Fruit fly (Drosophila melanogaster) whole organism, prepupa: ENCODE results near the gene CG4553.

Experiments used
- Blimp-1 ChIP-seq: fragments of 200-800 bp; sonication (Bioruptor generic); optimal IDR thresholded peaks from 3 replicates; lab custom pipeline; 2017; ENCODE audit warnings: missing biosample characterization, missing genetic modification characterization, mild to moderate bottlenecking, moderate library complexity, missing genetic modification reagents
- CG3919 ChIP-seq: fragments of 200-800 bp; sonication (Bioruptor generic); optimal IDR thresholded peaks from 3 replicates; lab custom pipeline; 2016; ENCODE audit warnings: missing biosample characterization, missing genetic modification characterization
- CG6163 ChIP-seq: fragments of 200-800 bp; sonication (Bioruptor generic); IDR thresholded peaks from 3 replicates; pipeline ENCODE4 v1.3.6; 2022; ENCODE audit warnings: missing biosample characterization, missing genetic modification characterization
- CG6276 ChIP-seq: fragments of 200-800 bp; sonication (Bioruptor generic); optimal IDR thresholded peaks from 2 replicates; lab custom pipeline; 2017; ENCODE audit warnings: missing biosample characterization, mild to moderate bottlenecking, missing genetic modification characterization
- CG6792 ChIP-seq: fragments of 200-800 bp; sonication (Bioruptor generic); optimal IDR thresholded peaks from 3 replicates; lab custom pipeline; 2016; ENCODE audit warnings: missing biosample characterization, missing genetic modification characterization
- CG6854 ChIP-seq: fragments of 200-800 bp; sonication (Bioruptor generic); optimal IDR thresholded peaks from 2 replicates; lab custom pipeline; 2017; ENCODE audit warnings: missing biosample characterization, mild to moderate bottlenecking, missing genetic modification characterization
- CG8319 ChIP-seq: fragments of 200-800 bp; sonication (Bioruptor generic); optimal IDR thresholded peaks from 3 replicates; lab custom pipeline; 2016; ENCODE audit warnings: missing biosample characterization, missing genetic modification characterization
- Sox102F ChIP-seq: fragments of 200-800 bp; sonication (Bioruptor generic); optimal IDR thresholded peaks from 2 replicates; lab custom pipeline; 2016; ENCODE audit warnings: missing biosample characterization, mild to moderate bottlenecking, missing genetic modification characterization
- dsx ChIP-seq: fragments of 200-800 bp; optimal IDR thresholded peaks from 3 replicates; lab custom pipeline; 2019; ENCODE audit warnings: missing biosample characterization, mild to moderate bottlenecking, missing genetic modification characterization, moderate library complexity; ENCODE audit not compliant: poor library complexity, severe bottlenecking

DNA sequence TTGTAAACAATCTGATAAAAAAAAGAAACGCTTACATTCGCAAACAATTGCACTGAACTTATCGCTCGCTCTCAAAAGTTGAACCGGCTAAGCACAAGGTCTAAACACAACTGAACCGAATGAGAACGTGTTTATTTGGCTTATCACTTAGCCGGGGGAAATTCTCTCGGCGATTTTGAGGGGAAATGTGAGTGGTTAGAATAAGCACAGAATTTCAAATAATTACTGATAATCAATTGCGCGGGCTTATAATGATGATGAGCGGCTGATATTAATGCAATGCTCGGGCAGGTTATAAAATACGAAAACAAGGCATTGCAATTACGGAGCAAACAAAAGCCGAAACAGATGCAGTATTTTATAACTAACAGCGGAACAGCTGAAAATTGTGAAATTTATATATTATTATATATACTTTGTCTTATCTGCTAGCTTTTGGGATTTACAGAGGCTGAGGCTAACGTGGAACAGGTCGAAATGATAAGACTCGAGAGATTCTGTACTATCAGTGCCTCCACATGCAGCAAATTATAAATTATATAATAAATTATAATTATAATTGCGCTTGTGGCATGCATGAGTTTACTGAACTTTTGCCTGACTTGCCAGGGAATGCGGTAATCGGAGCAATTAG lies 38.2 kb downstream of the CG4553 start:
- TF ChIP-seq CG6163 (GFP tag; lab: Robert Waterston, UW) (no peak), CG8319 (GFP tag; lab: Kevin White, UChicago) (no peak), dsx (no peak), CG6854 (no peak), CG6792 (no peak), CG3919 (GFP tag; lab: Kevin White, UChicago) (no peak), Blimp-1 (GFP tag; lab: Kevin White, UChicago) (no peak), CG6276 (GFP tag; lab: Kevin White, UChicago) (no peak), Sox102F (GFP tag; lab: Kevin White, UChicago) (no peak)
